Worm (Caenorhabditis elegans): Measurements from ENCODE around the gene ZK1307.8.

ce11 chrII:9674678-9675077, 50.3 kb downstream of the ZK1307.8 start, which contains the start of gene arc-1:
- TF ChIP-seq B0019.2 (GFP tag; conservative IDR thresholded peaks at IDR 0.05): no peak
- TF ChIP-seq sea-2 (GFP tag; IDR thresholded peaks at IDR 0.05): no peak
- TF ChIP-seq unc-62 (GFP tag; optimal IDR thresholded peaks at IDR 0.05): no peak
- no peak for TF ChIP-seq ztf-22 (GFP tag; optimal IDR thresholded peaks at IDR 0.05)
- no peak for TF ChIP-seq bed-1 (GFP tag; IDR thresholded peaks at IDR 0.05)
- no peak for TF ChIP-seq unc-130 (GFP tag; optimal IDR thresholded peaks at IDR 0.05)
- TF ChIP-seq hrde-1 (tag; optimal IDR thresholded peaks at IDR 0.05; ENCODE audit: borderline replicate concordance): no peak
- TF ChIP-seq madf-8 (GFP tag; conservative IDR thresholded peaks at IDR 0.05): no peak
